Fruit fly (Drosophila melanogaster) whole organism, prepupa: ENCODE data around the gene CG11663.

Experiments
- CG11902 ChIP-seq: fragments of 200-800 bp; sonication (Bioruptor generic); optimal IDR thresholded peaks from 3 replicates; lab custom pipeline; 2016; ENCODE audit warnings: missing biosample characterization, missing genetic modification characterization
- CG1621 ChIP-seq: fragments of 200-800 bp; sonication (Bioruptor generic); optimal IDR thresholded peaks from 3 replicates; lab custom pipeline; 2018; ENCODE audit warnings: missing biosample characterization, mild to moderate bottlenecking, missing genetic modification characterization
- CG3919 ChIP-seq: fragments of 200-800 bp; sonication (Bioruptor generic); optimal IDR thresholded peaks from 3 replicates; lab custom pipeline; 2016; ENCODE audit warnings: missing biosample characterization, missing genetic modification characterization
- CG4318 ChIP-seq: fragments of 200-800 bp; sonication (Bioruptor generic); optimal IDR thresholded peaks from 3 replicates; lab custom pipeline; 2017; ENCODE audit warnings: missing biosample characterization, mild to moderate bottlenecking, missing genetic modification characterization
- CG6808 ChIP-seq: fragments of 200-800 bp; sonication (Bioruptor generic); optimal IDR thresholded peaks from 3 replicates; lab custom pipeline; 2017; ENCODE audit warnings: missing biosample characterization, missing genetic modification characterization, mild to moderate bottlenecking, moderate library complexity, missing genetic modification reagents
- CG7368 ChIP-seq: fragments of 200-800 bp; sonication (Bioruptor generic); optimal IDR thresholded peaks from 3 replicates; lab custom pipeline; 2016; ENCODE audit warnings: missing biosample characterization, missing genetic modification characterization
- Hr39 ChIP-seq: fragments of 200-800 bp; sonication (Bioruptor generic); optimal IDR thresholded peaks from 2 replicates; lab custom pipeline; 2016; ENCODE audit warnings: missing biosample characterization, missing genetic modification characterization
- Sox14 ChIP-seq: fragments of 200-800 bp; sonication (Bioruptor generic); optimal IDR thresholded peaks from 3 replicates; lab custom pipeline; 2016; ENCODE audit warnings: missing biosample characterization, missing genetic modification characterization
- lz ChIP-seq: fragments of 200-800 bp; sonication (Bioruptor generic); optimal IDR thresholded peaks from 3 replicates; lab custom pipeline; 2016; ENCODE audit warnings: missing biosample characterization, missing genetic modification characterization
- net ChIP-seq: fragments of 200-800 bp; sonication (Bioruptor generic); optimal IDR thresholded peaks from 3 replicates; lab custom pipeline; 2016; ENCODE audit warnings: missing biosample characterization, missing genetic modification characterization
- salr ChIP-seq, 2 experiments: fragments of 200-800 bp; sonication (Bioruptor generic); optimal IDR thresholded peaks; 3 replicates each; lab custom pipeline; 2016 to 2018; ENCODE audit warnings: missing biosample characterization in 2 of 2, missing genetic modification characterization in 2 of 2, mild to moderate bottlenecking in 1 of 2

- TF ChIP-seq CG3919 (GFP tag; lab: Kevin White, UChicago): no peak
- TF ChIP-seq salr (GFP tag; optimal IDR thresholded peaks at IDR 0.05; lab: Kevin White, UChicago): no peak
- no peak for TF ChIP-seq lz (GFP tag; lab: Kevin White, UChicago)
- no peak for TF ChIP-seq Hr39 (GFP tag; lab: Kevin White, UChicago)
- no peak for TF ChIP-seq CG11902
- no peak for TF ChIP-seq Sox14 (GFP tag; lab: Kevin White, UChicago)
- no peak for TF ChIP-seq net (GFP tag; lab: Kevin White, UChicago)
- TF ChIP-seq CG6808 (GFP tag; lab: Kevin White, UChicago): no peak
- TF ChIP-seq CG1621 (tag; lab: Kevin White, UChicago): no peak
- no peak for TF ChIP-seq CG7368 (GFP tag; lab: Kevin White, UChicago)
- TF ChIP-seq CG4318 (GFP tag; lab: Kevin White, UChicago): no peak
Observed at dm6 chrX:930048-930800, 35.9 kb downstream of the CG11663 start, which contains the start of gene CG3708.
